Fruit fly (Drosophila melanogaster): Measurements from ENCODE around the gene Cyt-c1L.
A peak's percentile ranks its signal among the peaks of the same experiment; 100 is the strongest.

The Cyt-c1L gene

dm6 chr3R:29204033-29204432 lies at the start of gene Cyt-c1L:
TSS of gene Cyt-c1L (minus strand) at chr3R:29204133.
- TF ChIP-seq CTCF (optimal IDR thresholded peaks at IDR 0.05): no peak
- TF ChIP-seq CG8478 (optimal IDR thresholded peaks at IDR 0.05): no peak

- no peak for TF ChIP-seq CG8478 (optimal IDR thresholded peaks at IDR 0.05)
- peak; percentile 91 to 93 for TF ChIP-seq CTCF (optimal IDR thresholded peaks at IDR 0.05)
Measured at dm6 chr3R:29251418-29251817, 47.5 kb upstream of the Cyt-c1L start.

dm6 chr3R:29250272-29251018 lies 46.5 kb upstream of the Cyt-c1L start, which contains the start of gene SP1029:
TSS of gene SP1029 (minus strand) at chr3R:29250451.
- TF ChIP-seq CTCF (optimal IDR thresholded peaks at IDR 0.05) (no peak), CG8478 (optimal IDR thresholded peaks at IDR 0.05) (no peak)

- TF ChIP-seq CTCF (optimal IDR thresholded peaks at IDR 0.05) (no peak), CG8478 (optimal IDR thresholded peaks at IDR 0.05) (no peak)
Measured at dm6 chr3R:29244727-29245126, 40.8 kb upstream of the Cyt-c1L start, which contains the start of gene CG31445. TSS of gene CG31445 (minus strand) at chr3R:29244827.

dm6 chr3R:29238623-29239022 lies 34.7 kb upstream of the Cyt-c1L start, which contains the start of gene CG11951:
TSS of gene CG11951 (minus strand) at chr3R:29238723.
- no peak for TF ChIP-seq CTCF (optimal IDR thresholded peaks at IDR 0.05)
- no peak for TF ChIP-seq CG8478 (optimal IDR thresholded peaks at IDR 0.05)

dm6 chr3R:29230552-29231102 lies 26.7 kb upstream of the Cyt-c1L start:
- no peak for TF ChIP-seq CTCF (optimal IDR thresholded peaks at IDR 0.05)
- no peak for TF ChIP-seq CG8478 (optimal IDR thresholded peaks at IDR 0.05)

- TF ChIP-seq CG8478 (optimal IDR thresholded peaks at IDR 0.05) (no peak), CTCF (optimal IDR thresholded peaks at IDR 0.05) (no peak)
Measured at dm6 chr3R:29229958-29230357, 26.0 kb upstream of the Cyt-c1L start.

DNA sequence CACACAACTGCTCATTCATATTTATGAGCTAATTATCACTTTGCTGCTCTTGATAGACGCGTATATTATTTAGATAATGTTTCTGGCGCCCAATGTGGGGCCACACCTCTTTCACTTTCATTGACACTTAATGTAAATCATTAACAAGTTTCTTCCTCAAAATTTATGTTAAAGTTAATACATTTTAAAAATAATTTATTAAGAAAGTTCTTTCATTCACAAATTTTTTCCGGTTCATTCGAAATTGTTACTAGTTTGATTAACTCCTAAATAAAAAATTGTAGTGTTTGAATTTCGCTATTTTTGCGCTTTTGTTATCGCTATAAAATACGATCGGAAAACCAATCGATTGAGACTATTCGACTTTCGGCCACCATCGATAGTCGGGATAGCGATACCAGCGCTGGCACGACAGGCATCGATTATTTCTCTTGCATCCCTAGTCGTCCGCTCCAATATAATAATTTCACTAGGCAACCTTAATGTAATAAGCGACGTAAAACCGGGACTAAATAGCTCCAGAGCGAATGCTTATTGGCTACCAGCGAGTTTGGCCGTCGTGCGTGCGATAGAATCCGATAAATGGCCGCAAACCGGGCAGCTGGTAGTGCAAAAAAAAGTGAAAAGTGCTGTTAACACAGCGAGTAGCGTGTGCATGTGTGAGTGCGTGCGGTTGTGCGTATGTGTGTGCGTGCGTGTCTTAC lies 25.0 kb upstream of the Cyt-c1L start, which contains the start of gene Usp1:
Usp1 (plus strand) TSS at position 417 of the 704 bp plus-strand sequence.
- TF ChIP-seq CTCF (optimal IDR thresholded peaks at IDR 0.05) (peak in 1 of 2 experiments; percentile 48), CG8478 (optimal IDR thresholded peaks at IDR 0.05) (no peak)

DNA sequence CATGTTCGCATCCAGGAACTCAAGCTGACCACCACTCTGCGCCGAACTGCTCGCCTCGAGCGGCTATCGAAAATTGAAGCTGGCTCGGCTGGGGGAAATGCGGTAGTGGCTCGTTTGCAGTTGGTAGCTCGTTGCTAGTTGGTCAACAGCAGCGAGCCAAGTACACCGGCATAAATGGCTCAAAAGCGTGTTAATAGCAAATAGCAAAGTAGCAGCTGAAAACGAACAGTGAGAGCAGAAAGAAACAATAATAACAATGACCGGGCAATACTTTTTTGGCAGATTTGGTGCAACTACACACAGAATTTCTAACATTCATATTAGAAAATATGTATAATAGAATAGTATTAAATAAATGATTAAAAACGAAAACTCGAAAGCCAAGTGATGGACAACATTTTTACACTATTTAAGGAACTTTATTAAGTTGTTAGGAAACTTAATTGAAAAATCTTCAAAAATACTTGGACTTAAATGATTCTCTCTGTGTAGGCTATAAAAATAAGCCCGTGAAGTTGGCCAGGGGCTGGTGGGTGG lies 23.8 kb upstream of the Cyt-c1L start, which contains the start of gene CG14507:
CG14507 (minus strand) TSS at position 51 of the 537 bp plus-strand sequence.
- TF ChIP-seq CG8478 (optimal IDR thresholded peaks at IDR 0.05) (no peak), CTCF (optimal IDR thresholded peaks at IDR 0.05) (no peak)

dm6 chr3R:29222891-29223842 lies 19.2 kb upstream of the Cyt-c1L start, which contains the start of the genes Cisd2 and Brd8:
TSS of gene Cisd2 (minus strand) at chr3R:29223428.
TSS of gene Brd8 (plus strand) at chr3R:29223485.
- no peak for TF ChIP-seq CG8478 (optimal IDR thresholded peaks at IDR 0.05)
- TF ChIP-seq CTCF (optimal IDR thresholded peaks at IDR 0.05): peak in 1 of 2 experiments; percentile 6

DNA sequence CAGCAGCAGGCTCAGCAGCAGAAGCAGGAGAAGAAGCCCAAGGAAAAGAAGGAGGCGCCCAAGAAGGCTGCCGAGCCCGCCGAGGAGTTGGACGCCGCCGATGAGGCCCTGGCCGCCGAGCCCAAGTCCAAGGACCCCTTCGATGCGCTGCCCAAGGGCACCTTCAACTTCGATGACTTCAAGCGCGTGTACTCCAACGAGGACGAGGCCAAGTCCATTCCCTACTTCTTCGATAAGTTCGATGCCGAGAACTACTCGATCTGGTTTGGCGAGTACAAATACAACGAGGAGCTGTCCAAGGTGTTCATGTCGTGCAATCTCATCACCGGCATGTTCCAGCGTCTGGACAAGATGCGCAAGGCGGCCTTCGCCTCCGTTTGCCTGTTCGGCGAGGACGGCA lies 17.2 kb upstream of the Cyt-c1L start:
- no peak for TF ChIP-seq CG8478 (optimal IDR thresholded peaks at IDR 0.05)
- no peak for TF ChIP-seq CTCF (optimal IDR thresholded peaks at IDR 0.05)

- TF ChIP-seq CTCF (optimal IDR thresholded peaks at IDR 0.05) (no peak), CG8478 (optimal IDR thresholded peaks at IDR 0.05) (no peak)
Measured at dm6 chr3R:29220585-29220984, 16.7 kb upstream of the Cyt-c1L start.

DNA sequence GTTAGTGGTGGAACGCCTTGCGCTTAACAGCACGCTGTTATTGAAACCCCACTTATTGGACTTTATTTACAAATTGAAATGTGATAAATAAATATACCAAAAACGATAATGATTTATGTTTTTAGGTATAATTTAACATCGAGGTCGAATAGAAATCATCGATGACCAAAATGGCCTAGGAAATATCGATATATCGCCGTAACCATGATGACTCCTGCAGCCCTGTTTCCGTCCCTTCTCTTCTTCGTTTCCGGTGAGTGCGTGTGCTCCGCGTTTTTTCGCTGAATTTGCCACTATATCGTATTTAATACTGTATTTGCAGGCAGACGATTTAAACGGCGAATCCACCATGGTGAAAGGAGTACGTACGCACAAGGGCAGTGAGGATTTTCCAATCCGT lies 16.0 kb upstream of the Cyt-c1L start, which contains the start of gene eEF1gamma:
eEF1gamma (plus strand) TSS at position 225 of the 400 bp plus-strand sequence.
- TF ChIP-seq CG8478 (optimal IDR thresholded peaks at IDR 0.05): no peak
- TF ChIP-seq CTCF (optimal IDR thresholded peaks at IDR 0.05): peak; percentile 10 to 24

DNA sequence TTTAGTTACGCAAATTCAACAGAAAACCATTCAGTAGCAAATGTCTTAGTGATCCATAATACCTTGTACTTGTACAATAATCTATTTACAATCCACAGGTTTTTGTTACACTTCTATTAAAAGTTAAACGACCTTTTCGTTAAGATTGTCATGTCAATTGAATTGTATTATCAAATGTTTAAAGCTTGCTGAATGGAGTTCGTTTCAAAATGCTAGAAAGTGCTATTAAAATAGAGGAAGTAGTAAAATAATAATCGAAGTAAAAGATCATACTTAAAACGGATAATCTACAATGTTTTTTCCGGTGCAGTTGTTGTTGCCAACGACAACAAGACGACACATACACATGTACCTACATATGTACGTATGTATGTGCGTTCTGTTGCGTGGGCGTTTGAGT lies 14.1 kb upstream of the Cyt-c1L start:
- TF ChIP-seq CG8478 (optimal IDR thresholded peaks at IDR 0.05) (no peak), CTCF (optimal IDR thresholded peaks at IDR 0.05) (no peak)
